Fruit fly (Drosophila melanogaster) whole organism, embryonic: ENCODE results near the gene CG33647.

ENCODE experiments used
- Adf1 ChIP-seq: fragments of 200-800 bp; sonication (Bioruptor generic); IDR thresholded peaks from 2 replicates; pipeline ENCODE4 v1.3.6; 2022; ENCODE audit warnings: missing biosample characterization, missing genetic modification characterization
- CG12071 ChIP-seq: fragments of 200-800 bp; sonication (Bioruptor generic); optimal IDR thresholded peaks from 3 replicates; lab custom pipeline; 2018; ENCODE audit warnings: missing biosample characterization, mild to moderate bottlenecking, missing genetic modification characterization
- CG12236 ChIP-seq: fragments of 200-800 bp; sonication (Bioruptor generic); optimal IDR thresholded peaks from 2 replicates; lab custom pipeline; 2016; ENCODE audit warnings: missing biosample characterization, missing genetic modification characterization
- CG12942 ChIP-seq: fragments of 200-800 bp; sonication (Bioruptor generic); optimal IDR thresholded peaks from 3 replicates; lab custom pipeline; 2016; ENCODE audit warnings: missing biosample characterization, missing genetic modification characterization
- CG13894 ChIP-seq: fragments of 200-800 bp; sonication (Bioruptor generic); optimal IDR thresholded peaks from 3 replicates; lab custom pipeline; 2018; ENCODE audit warnings: missing biosample characterization, mild to moderate bottlenecking, missing genetic modification characterization, moderate library complexity
- CG14014 ChIP-seq: fragments of 200-800 bp; sonication (Bioruptor generic); IDR thresholded peaks from 2 replicates; pipeline ENCODE4 v1.3.6; 2022; ENCODE audit warnings: missing biosample characterization, missing genetic modification characterization
- CG14860 ChIP-seq: fragments of 200-800 bp; sonication (Bioruptor generic); IDR thresholded peaks from 3 replicates; pipeline ENCODE4 v1.3.6; 2022; ENCODE audit warnings: missing biosample characterization, missing genetic modification characterization; ENCODE audit not compliant: partially characterized antibody
- CG2199 ChIP-seq: fragments of 200-800 bp; sonication (Bioruptor generic); IDR thresholded peaks from 3 replicates; pipeline ENCODE4 v1.3.6; 2022; ENCODE audit warnings: missing biosample characterization, missing genetic modification characterization
- CG34376 ChIP-seq: fragments of 200-800 bp; sonication (Bioruptor generic); optimal IDR thresholded peaks from 2 replicates; lab custom pipeline; 2018; ENCODE audit warnings: missing biosample characterization, mild to moderate bottlenecking, missing genetic modification characterization
- CG3726 ChIP-seq: fragments of 200-800 bp; sonication (Bioruptor generic); IDR thresholded peaks from 3 replicates; pipeline ENCODE4, ENCODE4 v1.3.6; 2022; ENCODE audit warnings: missing biosample characterization, missing genetic modification characterization
- CG6254 ChIP-seq: fragments of 200-800 bp; sonication (Bioruptor generic); optimal IDR thresholded peaks from 3 replicates; lab custom pipeline; 2017; ENCODE audit warnings: mild to moderate bottlenecking, missing biosample characterization, missing genetic modification reagents, missing genetic modification characterization
- CG6689 ChIP-seq: fragments of 200-800 bp; sonication (Bioruptor generic); IDR thresholded peaks from 2 replicates; pipeline ENCODE4 v1.3.6; 2022; ENCODE audit warnings: missing biosample characterization, missing genetic modification characterization
- CG9437 ChIP-seq: fragments of 200-800 bp; sonication (Bioruptor generic); optimal IDR thresholded peaks from 2 replicates; lab custom pipeline; 2018; ENCODE audit warnings: missing biosample characterization, mild to moderate bottlenecking, missing genetic modification characterization
- Deaf1 ChIP-seq: fragments of 200-800 bp; optimal IDR thresholded peaks from 3 replicates; lab custom pipeline; 2019; ENCODE audit warnings: missing biosample characterization, mild to moderate bottlenecking, missing genetic modification characterization, moderate library complexity
- HLHmδ ChIP-seq: fragments of 200-800 bp; sonication (Bioruptor generic); optimal IDR thresholded peaks from 2 replicates; lab custom pipeline; 2018; ENCODE audit warnings: missing biosample characterization, mild to moderate bottlenecking, missing genetic modification characterization, moderate library complexity
- Hr51 ChIP-seq, 2 experiments: fragments of 200-800 bp; sonication (Bioruptor generic); optimal IDR thresholded peaks; 2 replicates in 1 of 2; 3 replicates in 1 of 2; lab custom pipeline; 2016 to 2018; ENCODE audit warnings: missing biosample characterization in 2 of 2, missing genetic modification characterization in 2 of 2, mild to moderate bottlenecking in 1 of 2, moderate library complexity in 1 of 2
- Jarid2 ChIP-seq: fragments of 200-800 bp; sonication (Bioruptor generic); optimal IDR thresholded peaks from 3 replicates; lab custom pipeline; 2017; ENCODE audit warnings: mild to moderate bottlenecking, missing biosample characterization, missing genetic modification reagents, missing genetic modification characterization
- Med ChIP-seq: fragments of 200-800 bp; sonication (Bioruptor generic); peaks from one replicate; lab custom pipeline; 2016; ENCODE audit warnings: missing biosample characterization, missing genetic modification characterization, mild to moderate bottlenecking, inconsistent platforms, moderate library complexity
- Myb ChIP-seq: fragments of 200-800 bp; sonication (Bioruptor generic); optimal IDR thresholded peaks from 2 replicates; lab custom pipeline; 2016; ENCODE audit warnings: missing biosample characterization, missing genetic modification characterization
- abd-A ChIP-seq: fragments of 200-800 bp; sonication (Bioruptor generic); optimal IDR thresholded peaks from 3 replicates; lab custom pipeline; 2019; ENCODE audit warnings: missing biosample characterization, mild to moderate bottlenecking, missing genetic modification characterization, moderate library complexity
- amos ChIP-seq: fragments of 200-800 bp; sonication (Bioruptor generic); IDR thresholded peaks from 2 replicates; pipeline ENCODE4 v1.3.6; 2022; ENCODE audit warnings: missing biosample characterization, missing genetic modification characterization; ENCODE audit not compliant: partially characterized antibody
- cg ChIP-seq: fragments of 200-800 bp; sonication (Bioruptor generic); optimal IDR thresholded peaks from 3 replicates; lab custom pipeline; 2019; ENCODE audit warnings: missing biosample characterization, mild to moderate bottlenecking, missing genetic modification characterization, moderate library complexity
- ci ChIP-seq: fragments of 200-800 bp; sonication (Bioruptor generic); IDR thresholded peaks from 3 replicates; pipeline ENCODE4 v1.3.6; 2022; ENCODE audit warnings: missing biosample characterization, missing genetic modification characterization
- croc ChIP-seq: fragments of 200-800 bp; sonication (Bioruptor generic); conservative IDR thresholded peaks from 3 replicates; pipeline ENCODE4 v1.3.6; 2022; ENCODE audit warnings: missing biosample characterization, missing genetic modification characterization
- crol ChIP-seq: fragments of 200-800 bp; sonication (Bioruptor generic); IDR thresholded peaks from 2 replicates; pipeline ENCODE4 v1.3.6; 2022; ENCODE audit warnings: missing biosample characterization, missing genetic modification characterization
- ewg ChIP-seq: fragments of 200-800 bp; sonication (Bioruptor generic); optimal IDR thresholded peaks from 3 replicates; lab custom pipeline; 2017; ENCODE audit warnings: mild to moderate bottlenecking, missing biosample characterization, missing genetic modification reagents, missing genetic modification characterization
- her ChIP-seq: fragments of 200-800 bp; sonication (Bioruptor generic); optimal IDR thresholded peaks from 2 replicates; lab custom pipeline; 2016; ENCODE audit warnings: missing biosample characterization, missing genetic modification characterization
- nau ChIP-seq: fragments of 200-800 bp; sonication (Bioruptor generic); optimal IDR thresholded peaks from 3 replicates; lab custom pipeline; 2017; ENCODE audit warnings: missing biosample characterization, mild to moderate bottlenecking, missing genetic modification characterization, missing genetic modification reagents
- pfk ChIP-seq: fragments of 200-800 bp; sonication (Bioruptor generic); optimal IDR thresholded peaks from 2 replicates; lab custom pipeline; 2018; ENCODE audit warnings: missing biosample characterization, mild to moderate bottlenecking, missing genetic modification characterization, moderate library complexity
- pzg ChIP-seq: fragments of 200-800 bp; sonication (Bioruptor generic); optimal IDR thresholded peaks from 3 replicates; lab custom pipeline; 2018; ENCODE audit warnings: missing biosample characterization, mild to moderate bottlenecking, missing genetic modification characterization, moderate library complexity
- rib ChIP-seq: fragments of 200-800 bp; sonication (Bioruptor generic); IDR thresholded peaks from 2 replicates; pipeline ENCODE4 v1.3.6; 2022; ENCODE audit warnings: missing biosample characterization, missing genetic modification characterization
- ro ChIP-seq: fragments of 200-800 bp; sonication (Bioruptor generic); IDR thresholded peaks from 2 replicates; pipeline ENCODE4 v1.3.6; 2022; ENCODE audit warnings: missing biosample characterization, missing genetic modification characterization
- usp ChIP-seq: fragments of >200 bp; optimal IDR thresholded peaks from 2 replicates; lab custom pipeline; 2017; ENCODE audit warnings: missing biosample characterization, missing genetic modification characterization

Gene CG33647

dm6 chr3L:19234922-19235702, 1.0 kb upstream of the CG33647 start, which contains the start of gene fz2 (continued):
- TF ChIP-seq CG6254 (GFP tag; lab: Kevin White, UChicago) (no peak), Jarid2 (GFP tag; lab: Kevin White, UChicago) (peak; percentile 67), ewg (GFP tag; lab: Kevin White, UChicago) (peak; percentile 85), cg (GFP tag; lab: Kevin White, UChicago) (peak; percentile 54), CG12236 (GFP tag; lab: Kevin White, UChicago) (no peak), CG3726 (no peak), CG9437 (peak; percentile 98), nau (GFP tag; lab: Kevin White, UChicago) (no peak), CG34376 (GFP tag; lab: Kevin White, UChicago) (peak; percentile 27), HLHmδ (GFP tag; lab: Kevin White, UChicago) (no peak), rib (GFP tag; lab: Robert Waterston, UW) (0 out of 2 replicates have a peak, but pooled peaks have one; percentile 28), abd-A (tag; lab: Kevin White, UChicago) (peak; percentile 78), pfk (peak; percentile 87), amos (GFP tag; lab: Robert Waterston, UW) (0 out of 2 replicates have a peak, but pooled peaks have one; percentile 31), her (GFP tag; lab: Kevin White, UChicago) (no peak), CG12942 (GFP tag; lab: Kevin White, UChicago) (no peak), Hr51 (GFP tag; optimal IDR thresholded peaks at IDR 0.05; lab: Kevin White, UChicago) (peak in 1 of 2 experiments; percentile 0), croc (GFP tag; lab: Robert Waterston, UW) (no peak), usp (GFP tag; lab: Kevin White, UChicago) (no peak), ci (GFP tag; lab: Robert Waterston, UW) (0 out of 3 replicates have a peak, but pooled peaks have one; percentile 7)

dm6 chr3L:19236554-19236953, 394 bp downstream of the CG33647 start:
- TF ChIP-seq CG14014 (no peak), CG2199 (GFP tag; lab: Robert Waterston, UW) (peak; percentile 100)
- TF ChIP-seq, all 482 proteins: peak for 1

dm6 chr3L:19237780-19238179, 1.6 kb downstream of the CG33647 start:
- TF ChIP-seq CG12071 (GFP tag; lab: Kevin White, UChicago) (peak; percentile 10), crol (GFP tag; lab: Robert Waterston, UW) (peak; percentile 46; the same call in 1 of the 2 replicates), CG6689 (no peak), Hr51 (GFP tag; optimal IDR thresholded peaks at IDR 0.05; lab: Kevin White, UChicago) (no peak), ro (GFP tag; lab: Robert Waterston, UW) (no peak), Med (GFP tag; lab: Kevin White, UChicago) (peak; percentile 3), CG9437 (peak; percentile 83), Myb (GFP tag; lab: Kevin White, UChicago) (peak; percentile 17), ewg (GFP tag; lab: Kevin White, UChicago) (peak; percentile 94), Deaf1 (tag; lab: Kevin White, UChicago) (peak; percentile 48), CG14860 (0 out of 3 replicates have a peak, but pooled peaks have one; percentile 27), pzg (GFP tag; lab: Kevin White, UChicago) (peak; percentile 1), Adf1 (GFP tag; lab: Robert Waterston, UW) (peak; percentile 15; the same call in 1 of the 2 replicates), pfk (peak; percentile 75), CG13894 (tag; lab: Kevin White, UChicago) (peak; percentile 28), abd-A (tag; lab: Kevin White, UChicago) (peak; percentile 32)
